Worm (Caenorhabditis elegans) whole organism, L1 larva: Measurements from ENCODE around the gene Y39G8B.1.

Experiments used
- blmp-1 ChIP-seq: fragments of 150-350 bp; optimal IDR thresholded peaks from 2 replicates; lab custom pipeline; 2014; ENCODE audit warnings: missing biosample characterization, missing genetic modification characterization
- grh-1 ChIP-seq: fragments of 200-800 bp; sonication (Bioruptor generic); IDR thresholded peaks from 2 replicates; pipeline ENCODE4 v1.3.6; 2022; ENCODE audit warnings: missing genetic modification reagents, missing genetic modification characterization, missing compliant biosample characterization
- mab-9 ChIP-seq: fragments of 200-800 bp; sonication (Bioruptor generic); IDR thresholded peaks from 2 replicates; pipeline ENCODE4 v1.3.6; 2022; ENCODE audit warnings: missing genetic modification reagents, missing genetic modification characterization, missing compliant biosample characterization
- unc-86 ChIP-seq: sonication (generic microtip); optimal IDR thresholded peaks from 2 replicates; lab custom pipeline; 2016; ENCODE audit warnings: missing genetic modification characterization, missing compliant biosample characterization
- zag-1 ChIP-seq: fragments of 150-350 bp; optimal IDR thresholded peaks from 2 replicates; lab custom pipeline; 2014; ENCODE audit warnings: missing biosample characterization, missing genetic modification characterization

DNA sequence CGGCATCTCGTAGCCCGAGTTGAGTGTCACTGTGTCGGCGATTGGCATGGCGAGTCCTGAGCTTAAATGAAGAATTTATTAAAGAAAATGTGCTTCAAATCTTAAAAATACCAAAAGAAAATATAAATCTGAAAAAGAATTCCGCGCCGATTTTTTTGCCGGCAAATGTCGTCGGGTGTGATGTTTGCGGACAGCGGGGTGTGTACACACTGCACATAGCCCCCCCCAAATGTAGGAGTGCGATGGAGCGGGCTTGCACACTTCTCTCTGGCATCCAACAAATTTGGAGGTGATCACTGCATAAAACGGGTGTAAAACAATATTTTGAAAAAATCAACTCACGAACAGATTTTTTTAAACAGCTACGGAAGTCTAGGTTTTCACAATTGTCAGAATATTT lies 2.5 kb upstream of the Y39G8B.1 start, which contains the start of gene Y39G8B.2:
- TF ChIP-seq blmp-1 (tag; lab: Kevin White, UChicago) (peak; percentile 59), mab-9 (GFP tag; lab: Robert Waterston, UW) (peak; percentile 61; the same call in 1 of the 2 replicates), unc-86 (tag; lab: Kevin White, UChicago) (peak; percentile 77), grh-1 (peak; percentile 70), zag-1 (tag; lab: Kevin White, UChicago) (no peak)
